Fruit fly (Drosophila melanogaster) S2 (cell line): ENCODE results near the gene Gem4c.
"Not testable (repeated sequence)": the region's sequence is repeated elsewhere in the genome, so short reads cannot be mapped to it uniquely, and the experiment has no call there.

ENCODE experiments used
- CG8478 ChIP-seq: fragments of >200 bp; optimal IDR thresholded peaks from 2 replicates; lab custom pipeline; 2018
- CTCF ChIP-seq, 2 experiments: fragments of >200 bp; optimal IDR thresholded peaks; 2 replicates each; lab custom pipeline; 2018

Gem4c gene

dm6 chrX:3944743-3945142, at the start of gene Gem4c:
TSS of gene Gem4c (plus strand) at chrX:3945043.
- TF ChIP-seq CG8478 (lab: Kevin White, UChicago); CTCF (optimal IDR thresholded peaks at IDR 0.05; lab: Kevin White, UChicago): not testable (repeated sequence)

dm6 chrX:3901926-3902325, 42.9 kb upstream of the Gem4c start:
- TF ChIP-seq CTCF (optimal IDR thresholded peaks at IDR 0.05; lab: Kevin White, UChicago), result no peak
- no peak for TF ChIP-seq CG8478 (lab: Kevin White, UChicago)

DNA sequence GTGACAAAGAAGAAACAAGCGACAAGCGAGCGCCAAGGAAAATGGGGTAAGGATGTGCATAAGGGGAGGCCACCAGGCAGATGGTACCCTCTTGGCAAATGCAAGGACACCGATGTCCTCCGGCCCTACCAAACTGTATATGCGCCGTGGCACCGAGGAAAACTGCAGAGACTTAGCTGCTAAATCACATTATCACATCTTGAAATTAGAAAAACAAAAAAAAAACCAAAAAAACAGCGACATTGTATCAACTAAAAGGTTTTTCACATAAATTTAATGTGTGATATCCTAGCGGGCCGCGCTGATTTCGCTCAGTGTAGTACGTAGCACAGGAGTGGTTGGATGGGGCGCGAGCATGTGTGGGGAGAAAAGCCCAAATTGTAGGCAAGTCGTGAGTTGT, 16.3 kb upstream of the Gem4c start:
- no peak for TF ChIP-seq CTCF (optimal IDR thresholded peaks at IDR 0.05; lab: Kevin White, UChicago)
- TF ChIP-seq CG8478 (lab: Kevin White, UChicago), result no peak

DNA sequence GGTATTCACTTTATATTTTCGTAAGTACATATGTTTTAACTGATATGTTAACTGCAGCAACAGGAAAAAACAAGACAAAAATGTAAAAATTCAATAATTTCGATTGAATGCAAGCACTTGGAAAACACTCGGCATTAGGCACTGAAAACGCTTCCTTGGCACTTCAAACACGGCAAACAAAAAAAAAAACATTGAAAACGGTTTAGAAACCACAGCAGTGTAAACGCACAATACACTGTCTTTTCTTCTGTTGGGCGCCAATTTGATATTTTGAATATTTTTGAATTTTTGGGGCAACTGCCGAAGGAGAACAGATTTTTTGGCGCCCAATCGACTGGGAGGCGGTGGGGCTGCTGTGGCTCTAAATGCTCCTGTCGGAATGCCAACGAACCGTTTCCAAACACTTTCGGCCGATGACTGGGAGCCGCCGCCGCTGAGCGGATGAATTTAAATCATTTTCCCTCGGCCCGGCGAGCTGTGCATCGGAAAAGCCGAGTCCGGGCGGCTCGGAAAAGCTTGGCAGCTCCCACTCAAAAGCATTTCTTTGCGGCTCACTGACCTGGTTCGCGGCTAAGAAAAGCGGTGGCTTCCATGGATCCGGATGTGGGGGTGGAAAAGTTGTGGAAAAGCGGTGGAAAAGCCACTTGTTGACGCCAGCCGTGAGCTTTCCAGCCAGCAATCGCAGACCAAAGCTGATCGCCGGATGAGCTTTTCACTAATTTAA, 14.2 kb upstream of the Gem4c start, which contains the start of gene CG42541:
Gene CG42541 (minus strand): TSS at position 51 of the 724 bp plus-strand sequence.
- TF ChIP-seq CG8478 (lab: Kevin White, UChicago) (no peak), CTCF (optimal IDR thresholded peaks at IDR 0.05; lab: Kevin White, UChicago) (no peak)

DNA sequence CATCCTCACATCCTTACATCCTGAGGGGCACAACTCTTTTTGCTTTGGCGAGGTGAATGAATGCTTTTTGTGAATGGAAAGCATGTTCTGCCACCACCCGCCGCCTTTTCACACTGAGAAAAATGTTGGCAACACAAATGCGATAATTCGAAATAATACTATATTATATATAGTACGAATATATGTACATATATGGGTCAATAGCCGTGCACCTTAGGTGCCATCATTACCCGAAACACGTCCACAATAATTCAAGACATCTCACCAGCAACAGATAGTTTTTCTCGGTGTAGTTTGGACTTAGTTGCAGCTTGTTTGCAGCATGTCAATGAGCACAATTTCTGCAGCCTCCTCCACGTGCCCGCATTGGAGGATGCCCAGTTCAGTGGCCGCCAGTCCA, 13.2 kb upstream of the Gem4c start:
- TF ChIP-seq CG8478 (lab: Kevin White, UChicago), result no peak
- TF ChIP-seq CTCF (optimal IDR thresholded peaks at IDR 0.05; lab: Kevin White, UChicago), result no peak

DNA sequence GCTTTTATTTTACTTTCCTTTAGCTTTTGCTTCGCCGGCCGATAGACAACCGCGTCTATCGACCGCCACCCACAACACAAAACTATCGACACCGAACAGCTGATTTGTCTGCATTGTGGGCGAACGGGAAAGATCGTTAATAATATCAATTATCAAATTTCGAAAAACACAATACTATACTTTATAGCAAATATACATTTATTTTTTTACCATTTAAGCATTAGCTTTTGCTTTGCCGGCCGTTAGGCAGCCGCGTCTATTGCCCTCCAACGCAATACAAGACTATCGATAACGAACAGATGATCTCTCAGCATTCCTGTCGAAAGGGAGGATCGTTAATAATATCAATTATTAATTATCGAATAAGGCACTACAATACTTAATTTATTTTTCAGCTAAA, 8.7 kb upstream of the Gem4c start, which contains the start of the genes CG2938 and Glos:
Gene CG2938 (minus strand): TSS at position 296 of the 400 bp plus-strand sequence.
Gene Glos (plus strand): TSS at position 344 of the 400 bp plus-strand sequence.
- TF ChIP-seq CG8478 (lab: Kevin White, UChicago), result no peak
- no peak for TF ChIP-seq CTCF (optimal IDR thresholded peaks at IDR 0.05; lab: Kevin White, UChicago)

dm6 chrX:3940547-3940946, 4.3 kb upstream of the Gem4c start, which contains the start of gene Gem4b:
TSS of gene Gem4b (plus strand) at chrX:3940847.
- TF ChIP-seq CTCF (optimal IDR thresholded peaks at IDR 0.05; lab: Kevin White, UChicago); CG8478 (lab: Kevin White, UChicago): not testable (repeated sequence)

- TF ChIP-seq CG8478 (lab: Kevin White, UChicago) (no peak), CTCF (optimal IDR thresholded peaks at IDR 0.05; lab: Kevin White, UChicago) (no peak)
These were observed 4.0 kb downstream of the Gem4c start, which contains the start of gene Vap33 for dm6 chrX:3948889-3949288. TSS of gene Vap33 (plus strand) at chrX:3948975.

DNA sequence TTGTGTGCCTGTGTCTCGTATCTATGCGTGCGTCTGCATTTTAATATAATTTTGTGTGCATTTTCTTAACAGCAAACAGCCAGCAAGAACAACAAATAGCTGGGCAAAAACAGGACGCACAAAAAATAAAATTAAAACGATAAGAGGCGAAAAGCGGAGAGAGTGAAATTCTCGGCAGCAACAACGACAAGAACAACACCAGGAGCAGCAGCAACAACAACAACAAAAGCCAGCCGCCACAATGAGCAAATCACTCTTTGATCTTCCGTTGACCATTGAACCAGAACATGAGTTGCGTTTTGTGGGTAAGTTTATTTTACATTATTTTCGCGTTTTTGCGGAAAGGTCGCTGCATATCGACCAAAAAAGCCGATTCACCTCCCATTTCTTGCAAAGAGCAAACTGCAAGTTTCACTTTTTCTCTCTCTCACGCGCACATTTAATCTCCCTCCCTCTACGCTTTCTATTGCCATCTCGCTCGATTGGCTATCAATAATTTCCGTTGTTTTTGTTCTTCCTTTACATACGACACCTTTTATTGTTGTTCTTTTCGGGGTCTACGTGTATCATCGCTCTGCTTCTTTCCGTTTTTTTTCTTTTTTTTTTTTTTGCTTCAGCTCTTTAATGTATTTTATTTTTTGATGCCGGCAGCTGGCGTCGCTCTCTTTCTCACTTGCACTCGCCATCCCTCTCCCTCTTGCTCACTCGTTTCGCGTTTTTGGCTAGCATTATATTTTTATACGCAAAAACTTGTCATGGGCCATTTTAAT, 4.8 kb downstream of the Gem4c start:
- TF ChIP-seq CTCF (optimal IDR thresholded peaks at IDR 0.05; lab: Kevin White, UChicago) (no peak), CG8478 (lab: Kevin White, UChicago) (no peak)

dm6 chrX:3950199-3950645, 5.4 kb downstream of the Gem4c start:
- TF ChIP-seq CTCF (optimal IDR thresholded peaks at IDR 0.05; lab: Kevin White, UChicago) (no peak), CG8478 (lab: Kevin White, UChicago) (no peak)

DNA sequence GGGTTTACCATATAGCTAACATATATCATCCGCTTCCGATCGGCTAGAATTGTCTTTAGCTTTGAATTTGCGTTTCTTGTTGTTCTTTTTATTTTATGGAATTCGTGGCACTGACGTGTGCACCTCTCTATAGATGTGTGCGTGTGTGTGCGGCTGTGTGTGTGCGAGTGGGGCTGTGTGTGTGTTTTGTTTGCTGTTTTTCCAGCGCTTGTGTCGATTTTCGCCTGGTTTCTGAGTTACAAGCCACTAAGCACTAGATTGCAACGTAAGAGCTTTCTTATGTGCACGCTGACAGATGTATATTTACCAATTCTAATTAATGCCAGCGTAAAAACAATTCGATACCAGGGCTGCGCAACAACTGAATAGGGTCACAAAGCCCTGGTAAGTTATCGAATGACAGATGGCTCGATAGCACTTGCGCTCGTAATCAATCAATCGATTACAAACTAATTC, 20.1 kb downstream of the Gem4c start, which contains the start of gene lva:
Gene lva (minus strand): TSS at position 363 of the 456 bp plus-strand sequence.
- TF ChIP-seq CTCF (optimal IDR thresholded peaks at IDR 0.05; lab: Kevin White, UChicago), result no peak
- TF ChIP-seq CG8478 (lab: Kevin White, UChicago), result no peak

DNA sequence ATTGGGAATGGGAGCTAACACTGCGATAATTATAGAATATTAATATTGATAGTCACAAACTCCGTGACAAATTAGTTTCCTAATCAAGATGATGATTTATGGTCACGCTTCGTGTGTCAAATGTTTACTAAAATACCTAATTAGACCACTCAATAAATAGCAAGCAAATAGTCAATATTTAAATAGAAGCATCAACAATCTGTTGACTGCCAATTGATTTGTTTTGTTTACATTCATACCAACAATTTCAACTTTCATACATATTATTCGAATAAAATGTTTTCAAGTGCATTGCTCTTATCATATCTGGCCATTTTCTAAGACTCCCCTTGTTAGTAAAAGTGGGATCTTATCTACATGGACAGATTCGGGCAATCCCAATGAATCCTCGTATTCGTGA, 22.8 kb downstream of the Gem4c start:
- TF ChIP-seq CG8478 (lab: Kevin White, UChicago), result no peak
- TF ChIP-seq CTCF (optimal IDR thresholded peaks at IDR 0.05; lab: Kevin White, UChicago), result no peak

DNA sequence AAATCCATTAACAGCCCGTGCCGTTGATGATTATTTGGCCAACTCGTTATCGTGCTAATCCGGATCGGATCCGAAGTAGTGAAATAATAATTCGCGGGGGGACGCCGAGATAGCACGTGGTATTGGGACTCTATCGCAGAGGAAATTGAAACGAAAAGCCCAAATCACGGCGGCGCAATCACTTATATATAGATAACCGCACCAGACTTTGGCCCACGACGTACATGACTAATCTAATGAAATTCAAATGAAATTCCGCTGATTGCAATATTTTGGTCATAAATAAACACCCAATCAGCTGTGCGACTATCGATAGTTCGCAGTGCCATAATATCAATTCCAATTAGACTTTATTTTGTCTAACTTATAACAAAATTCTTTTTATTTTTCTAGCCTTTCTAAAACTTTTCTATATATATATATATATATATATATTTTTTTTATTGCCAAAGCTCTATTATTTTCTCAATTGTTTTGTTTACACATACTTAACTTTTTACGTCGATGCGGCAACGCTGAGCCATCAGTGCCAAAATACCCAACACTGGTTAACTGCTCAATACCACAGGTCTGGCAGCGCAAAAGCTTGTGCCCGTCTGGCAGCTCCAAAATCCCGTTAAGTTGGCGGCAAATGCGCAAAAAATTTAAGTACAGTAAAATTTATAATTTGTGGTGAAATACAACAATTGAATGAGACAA, 23.7 kb downstream of the Gem4c start, which contains the start of gene CG6428:
Gene CG6428 (minus strand): TSS at position 310 of the 699 bp plus-strand sequence.
- TF ChIP-seq CTCF (optimal IDR thresholded peaks at IDR 0.05; lab: Kevin White, UChicago) (no peak), CG8478 (lab: Kevin White, UChicago) (no peak)

DNA sequence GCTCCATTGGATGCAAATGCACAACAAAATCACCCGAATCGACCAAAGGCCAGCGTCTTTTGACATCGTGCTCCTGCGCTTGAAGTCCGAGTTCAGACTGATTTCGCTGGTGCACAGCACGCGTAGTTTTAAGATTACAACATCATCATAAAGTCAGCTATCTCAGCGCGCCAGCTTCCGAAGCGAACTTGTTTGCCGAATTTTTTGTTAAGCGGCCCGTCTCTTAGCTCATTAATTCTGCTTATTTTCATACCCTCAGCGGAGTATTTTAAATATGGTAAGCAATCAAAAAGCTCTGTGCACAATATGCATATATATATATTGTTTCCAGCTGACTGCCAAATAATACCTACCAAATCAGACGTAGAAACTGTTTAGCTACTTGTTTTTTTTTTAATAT, 26.4 kb downstream of the Gem4c start, which contains the start of gene CG6414:
Gene CG6414 (minus strand): TSS at position 101 of the 400 bp plus-strand sequence.
- TF ChIP-seq CG8478 (lab: Kevin White, UChicago) (no peak), CTCF (optimal IDR thresholded peaks at IDR 0.05; lab: Kevin White, UChicago) (no peak)
